Worm (Caenorhabditis elegans): ENCODE data around the gene pik-1.

DNA sequence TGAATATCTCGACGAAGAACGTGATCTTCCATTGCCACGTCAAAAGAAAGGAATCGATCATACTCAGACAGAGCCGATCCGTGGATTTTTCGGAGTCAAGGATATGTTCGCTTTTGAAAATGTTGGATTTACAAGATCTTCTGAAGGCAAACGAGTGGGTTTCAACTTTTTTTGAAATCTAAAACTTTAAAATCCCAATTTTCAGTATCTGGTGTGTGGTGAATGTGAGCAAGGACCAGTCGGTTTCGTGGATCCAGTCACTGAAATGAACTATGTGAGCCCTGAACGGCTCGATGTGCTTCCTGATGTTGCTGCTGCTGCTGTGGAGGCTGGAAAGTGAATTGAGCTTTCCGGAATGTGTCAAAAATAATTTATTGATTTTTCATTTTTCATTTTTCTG lies 28.9 kb upstream of the pik-1 start, which contains the start of gene lsm-3:
- TF ChIP-seq ceh-43 (GFP tag; optimal IDR thresholded peaks at IDR 0.05) (no peak), ceh-83 (GFP tag; optimal IDR thresholded peaks at IDR 0.05) (no peak), lin-13 (tag; optimal IDR thresholded peaks at IDR 0.05) (no peak), nhr-76 (tag; optimal IDR thresholded peaks at IDR 0.05) (no peak), mep-1 (tag; optimal IDR thresholded peaks at IDR 0.05) (no peak), sptf-1 (tag; optimal IDR thresholded peaks at IDR 0.05) (no peak), nhr-12 (tag; optimal IDR thresholded peaks at IDR 0.05) (no peak), ztf-11 (tag; optimal IDR thresholded peaks at IDR 0.05) (no peak), nhr-237 (tag; optimal IDR thresholded peaks at IDR 0.05) (no peak), elt-1 (tag; optimal IDR thresholded peaks at IDR 0.05; ENCODE audit: borderline replicate concordance, insufficient read depth) (no peak), nhr-28 (tag; optimal IDR thresholded peaks at IDR 0.05) (no peak), mab-5 (tag; optimal IDR thresholded peaks at IDR 0.05) (no peak), elt-3 (tag; optimal IDR thresholded peaks at IDR 0.05) (no peak), snpc-4 (tag; optimal IDR thresholded peaks at IDR 0.05) (no peak)

Data from whole organism, mixed stage, embryonic.